Fruit fly (Drosophila melanogaster) whole organism, embryonic: ENCODE results near the gene anchor.

Experiments used
- ATbp ChIP-seq: fragments of 200-800 bp; sonication (Bioruptor generic); optimal IDR thresholded peaks from 2 replicates; lab custom pipeline; 2017; ENCODE audit warnings: missing biosample characterization, mild to moderate bottlenecking, missing genetic modification characterization, missing genetic modification reagents
- Ada2b ChIP-seq: fragments of 200-800 bp; sonication (Bioruptor generic); IDR thresholded peaks from 2 replicates; pipeline ENCODE4 v1.3.6; 2022; ENCODE audit warnings: missing biosample characterization, missing genetic modification characterization
- Bdp1 ChIP-seq: fragments of 200-800 bp; sonication (Bioruptor generic); optimal IDR thresholded peaks from 3 replicates; lab custom pipeline; 2016; ENCODE audit warnings: missing biosample characterization, missing genetic modification characterization
- Blimp-1 ChIP-seq: fragments of 200-800 bp; sonication (Bioruptor generic); optimal IDR thresholded peaks from 3 replicates; lab custom pipeline; 2018; ENCODE audit warnings: missing biosample characterization, missing genetic modification characterization, mild to moderate bottlenecking, moderate library complexity, missing genetic modification reagents
- CG12219 ChIP-seq: fragments of 200-800 bp; sonication (Bioruptor generic); optimal IDR thresholded peaks from 3 replicates; lab custom pipeline; 2018; ENCODE audit warnings: missing biosample characterization, mild to moderate bottlenecking, missing genetic modification characterization
- CG14860 ChIP-seq: fragments of 200-800 bp; sonication (Bioruptor generic); IDR thresholded peaks from 3 replicates; pipeline ENCODE4 v1.3.6; 2022; ENCODE audit warnings: missing biosample characterization, missing genetic modification characterization; ENCODE audit not compliant: partially characterized antibody
- CG15269 ChIP-seq: fragments of 200-800 bp; sonication (Bioruptor generic); optimal IDR thresholded peaks from 2 replicates; lab custom pipeline; 2018; ENCODE audit warnings: missing biosample characterization, mild to moderate bottlenecking, missing genetic modification characterization, moderate library complexity
- CG15514 ChIP-seq: fragments of 200-800 bp; sonication (Bioruptor generic); optimal IDR thresholded peaks from 3 replicates; lab custom pipeline; 2017; ENCODE audit warnings: missing biosample characterization, missing genetic modification characterization, mild to moderate bottlenecking, moderate library complexity, missing genetic modification reagents
- CG16815 ChIP-seq: fragments of 200-800 bp; sonication (Bioruptor generic); optimal IDR thresholded peaks from 3 replicates; lab custom pipeline; 2017; ENCODE audit warnings: missing biosample characterization, mild to moderate bottlenecking, missing genetic modification characterization
- CG17186 ChIP-seq: fragments of 200-800 bp; sonication (Bioruptor generic); optimal IDR thresholded peaks from 3 replicates; lab custom pipeline; 2017; ENCODE audit warnings: missing biosample characterization, missing genetic modification reagents, missing genetic modification characterization
- CG17612 ChIP-seq: fragments of 200-800 bp; sonication (Bioruptor generic); IDR thresholded peaks from 2 replicates; pipeline ENCODE4 v1.3.6; 2022; ENCODE audit warnings: missing biosample characterization, missing genetic modification characterization
- CG32532 ChIP-seq: fragments of 200-800 bp; sonication (Bioruptor generic); IDR thresholded peaks from 2 replicates; pipeline ENCODE4 v1.3.6; 2022; ENCODE audit warnings: missing biosample characterization, missing genetic modification characterization
- CG3281 ChIP-seq: fragments of 200-800 bp; sonication (Bioruptor generic); optimal IDR thresholded peaks from 3 replicates; lab custom pipeline; 2017; ENCODE audit warnings: missing biosample characterization, mild to moderate bottlenecking, missing genetic modification characterization
- CG4617 ChIP-seq: fragments of 200-800 bp; sonication (Bioruptor generic); optimal IDR thresholded peaks from 3 replicates; lab custom pipeline; 2016; ENCODE audit warnings: missing biosample characterization, missing genetic modification characterization, borderline replicate concordance
- CG4854 ChIP-seq: fragments of 200-800 bp; sonication (Bioruptor generic); optimal IDR thresholded peaks from 2 replicates; lab custom pipeline; 2016; ENCODE audit warnings: missing biosample characterization, missing genetic modification characterization, inconsistent platforms
- CG6654 ChIP-seq: fragments of 200-800 bp; sonication (Bioruptor generic); optimal IDR thresholded peaks from 2 replicates; lab custom pipeline; 2017; ENCODE audit warnings: missing biosample characterization, mild to moderate bottlenecking, missing genetic modification characterization
- CG6765 ChIP-seq: fragments of 200-800 bp; sonication (Bioruptor generic); optimal IDR thresholded peaks from 3 replicates; lab custom pipeline; 2017; ENCODE audit warnings: missing biosample characterization, mild to moderate bottlenecking, missing genetic modification characterization
- CG7839 ChIP-seq: fragments of 200-800 bp; sonication (Bioruptor generic); optimal IDR thresholded peaks from 3 replicates; lab custom pipeline; 2018; ENCODE audit warnings: missing biosample characterization, mild to moderate bottlenecking, missing genetic modification characterization, moderate library complexity
- CG9215 ChIP-seq: fragments of 200-800 bp; sonication (Bioruptor generic); IDR thresholded peaks from 2 replicates; pipeline ENCODE4 v1.3.6; 2022; ENCODE audit warnings: missing biosample characterization, missing genetic modification characterization
- Dp ChIP-seq: fragments of 200-800 bp; sonication (Bioruptor generic); optimal IDR thresholded peaks from 2 replicates; lab custom pipeline; 2018; ENCODE audit warnings: missing biosample characterization, mild to moderate bottlenecking, missing genetic modification characterization, moderate library complexity
- E2f1 ChIP-seq: fragments of 200-800 bp; sonication (Bioruptor generic); IDR thresholded peaks from 2 replicates; pipeline ENCODE4 v1.3.6; 2022; ENCODE audit warnings: missing biosample characterization, missing genetic modification characterization
- E2f2 ChIP-seq: fragments of 200-800 bp; sonication (Bioruptor generic); IDR thresholded peaks from 2 replicates; pipeline ENCODE4 v1.3.6; 2022; ENCODE audit warnings: missing biosample characterization, missing genetic modification characterization
- HLH3B ChIP-seq: fragments of 200-800 bp; sonication (Bioruptor generic); IDR thresholded peaks from 2 replicates; pipeline ENCODE4 v1.3.6; 2022; ENCODE audit warnings: missing biosample characterization, missing genetic modification characterization
- Hand ChIP-seq: fragments of 200-800 bp; sonication (Bioruptor generic); optimal IDR thresholded peaks from 2 replicates; lab custom pipeline; 2017; ENCODE audit warnings: mild to moderate bottlenecking, missing biosample characterization, missing genetic modification reagents, missing genetic modification characterization
- Hmr ChIP-seq: fragments of 200-800 bp; sonication (Bioruptor generic); optimal IDR thresholded peaks from 3 replicates; lab custom pipeline; 2017; ENCODE audit warnings: mild to moderate bottlenecking, missing biosample characterization, missing genetic modification reagents, missing genetic modification characterization
- Myb ChIP-seq: fragments of 200-800 bp; sonication (Bioruptor generic); optimal IDR thresholded peaks from 2 replicates; lab custom pipeline; 2016; ENCODE audit warnings: missing biosample characterization, missing genetic modification characterization
- Nf-YC ChIP-seq: fragments of 200-800 bp; optimal IDR thresholded peaks from 3 replicates; lab custom pipeline; 2019; ENCODE audit warnings: missing biosample characterization, mild to moderate bottlenecking, missing genetic modification characterization, moderate library complexity
- NfI ChIP-seq: fragments of 200-800 bp; sonication (Bioruptor generic); optimal IDR thresholded peaks from 3 replicates; lab custom pipeline; 2018; ENCODE audit warnings: missing biosample characterization, mild to moderate bottlenecking, missing genetic modification characterization, moderate library complexity
- Usf ChIP-seq: fragments of 200-800 bp; sonication (Bioruptor generic); optimal IDR thresholded peaks from 2 replicates; lab custom pipeline; 2017; ENCODE audit warnings: missing genotype, missing biosample characterization, missing genetic modification characterization
- abd-A ChIP-seq: fragments of 200-800 bp; sonication (Bioruptor generic); optimal IDR thresholded peaks from 3 replicates; lab custom pipeline; 2019; ENCODE audit warnings: missing biosample characterization, mild to moderate bottlenecking, missing genetic modification characterization, moderate library complexity
- ase ChIP-seq: fragments of 200-800 bp; sonication (Bioruptor generic); IDR thresholded peaks from 3 replicates; pipeline ENCODE4 v1.3.6; 2022; ENCODE audit warnings: missing biosample characterization, missing genetic modification characterization
- ash1 ChIP-seq: fragments of 200-800 bp; sonication (Bioruptor generic); optimal IDR thresholded peaks from 2 replicates; lab custom pipeline; 2018; ENCODE audit warnings: missing biosample characterization, mild to moderate bottlenecking, missing genetic modification characterization
- dmrt99B ChIP-seq: fragments of 200-800 bp; sonication (Bioruptor generic); optimal IDR thresholded peaks from 2 replicates; lab custom pipeline; 2018; ENCODE audit warnings: missing biosample characterization, mild to moderate bottlenecking, missing genetic modification characterization, moderate library complexity
- fd64A ChIP-seq: fragments of 200-800 bp; sonication (Bioruptor generic); optimal IDR thresholded peaks from 3 replicates; lab custom pipeline; 2018; ENCODE audit warnings: missing biosample characterization, mild to moderate bottlenecking, missing genetic modification characterization
- ftz-f1 ChIP-seq: fragments of 200-800 bp; sonication (Bioruptor generic); optimal IDR thresholded peaks from 2 replicates; lab custom pipeline; 2016; ENCODE audit warnings: missing biosample characterization, missing genetic modification characterization
- gcm ChIP-seq: fragments of 200-800 bp; sonication (Bioruptor generic); optimal IDR thresholded peaks from 2 replicates; lab custom pipeline; 2019; ENCODE audit warnings: missing biosample characterization, mild to moderate bottlenecking, missing genetic modification characterization, moderate library complexity
- h ChIP-seq: fragments of >200 bp; optimal IDR thresholded peaks from 2 replicates; lab custom pipeline; 2017
- hkb ChIP-seq, 2 experiments: fragments of 200-800 bp in 1 of 2; fragments of >200 bp in 1 of 2; sonication (Bioruptor generic) in 1 of 2; IDR thresholded peaks in 1 of 2; optimal IDR thresholded peaks in 1 of 2; 2 replicates each; pipeline versions ENCODE4 v1.3.6 to Lab custom; 2017 to 2022; ENCODE audit warnings: missing biosample characterization in 1 of 2, missing genetic modification characterization in 1 of 2
- ind ChIP-seq: fragments of 200-800 bp; sonication (Bioruptor generic); optimal IDR thresholded peaks from 3 replicates; lab custom pipeline; 2016; ENCODE audit warnings: missing biosample characterization, missing genetic modification characterization
- kah ChIP-seq: fragments of 200-800 bp; sonication (Bioruptor generic); optimal IDR thresholded peaks from 2 replicates; lab custom pipeline; 2018; ENCODE audit warnings: missing biosample characterization, mild to moderate bottlenecking, missing genetic modification characterization
- kni ChIP-seq: fragments of 200-800 bp; sonication (Bioruptor generic); optimal IDR thresholded peaks from 3 replicates; lab custom pipeline; 2017; ENCODE audit warnings: mild to moderate bottlenecking, missing biosample characterization, missing genetic modification reagents, missing genetic modification characterization
- nerfin-1 ChIP-seq: fragments of 200-800 bp; sonication (Bioruptor generic); optimal IDR thresholded peaks from 3 replicates; lab custom pipeline; 2019; ENCODE audit warnings: missing biosample characterization, mild to moderate bottlenecking, missing genetic modification characterization, moderate library complexity
- odd ChIP-seq: fragments of 200-800 bp; sonication (Bioruptor generic); optimal IDR thresholded peaks from 2 replicates; lab custom pipeline; 2017; ENCODE audit warnings: missing biosample characterization, mild to moderate bottlenecking, missing genetic modification characterization
- pho ChIP-seq: fragments of 200-800 bp; sonication (Bioruptor generic); optimal IDR thresholded peaks from 2 replicates; lab custom pipeline; 2016; ENCODE audit warnings: missing biosample characterization, missing genetic modification characterization
- sd ChIP-seq: fragments of 200-800 bp; sonication (Bioruptor generic); optimal IDR thresholded peaks from 3 replicates; lab custom pipeline; 2018; ENCODE audit warnings: missing biosample characterization, mild to moderate bottlenecking, missing genetic modification characterization, moderate library complexity
- slou ChIP-seq: fragments of 200-800 bp; sonication (Bioruptor generic); optimal IDR thresholded peaks from 3 replicates; lab custom pipeline; 2016; ENCODE audit warnings: missing biosample characterization, missing genetic modification characterization
- sqz ChIP-seq: fragments of 200-800 bp; sonication (Bioruptor generic); optimal IDR thresholded peaks from 3 replicates; lab custom pipeline; 2018; ENCODE audit warnings: missing biosample characterization, mild to moderate bottlenecking, missing genetic modification characterization
- unpg ChIP-seq: fragments of 200-800 bp; sonication (Bioruptor generic); optimal IDR thresholded peaks from 3 replicates; lab custom pipeline; 2018; ENCODE audit warnings: missing biosample characterization, mild to moderate bottlenecking, missing genetic modification characterization, moderate library complexity
- vvl ChIP-seq: fragments of 200-800 bp; sonication (Bioruptor generic); IDR thresholded peaks from 2 replicates; pipeline ENCODE4 v1.3.6; 2022; ENCODE audit warnings: missing biosample characterization, missing genetic modification characterization

Gene anchor

dm6 chr3L:17655837-17656308, 34.2 kb downstream of the anchor start (continued):
- peak; percentile 70 for TF ChIP-seq CG15514
- no peak for TF ChIP-seq ind (GFP tag; lab: Kevin White, UChicago)
- TF ChIP-seq unpg (GFP tag; lab: Kevin White, UChicago): peak; percentile 7
- peak; percentile 42 for TF ChIP-seq CG32532 (GFP tag; lab: Robert Waterston, UW)
- peak; percentile 26 for TF ChIP-seq NfI (GFP tag; lab: Kevin White, UChicago)
- peak; percentile 44 for TF ChIP-seq CG12219 (GFP tag; lab: Kevin White, UChicago)
- peak; percentile 9; the same call in 1 of the 2 replicates for TF ChIP-seq E2f1 (GFP tag; lab: Robert Waterston, UW)
- no peak for TF ChIP-seq Myb
- TF ChIP-seq CG9215: no peak
- no peak for TF ChIP-seq Bdp1
- no peak for TF ChIP-seq Usf (GFP tag; lab: Kevin White, UChicago)
- TF ChIP-seq CG6765 (GFP tag; lab: Kevin White, UChicago): peak; percentile 74
- TF ChIP-seq E2f2 (GFP tag; lab: Robert Waterston, UW): peak; percentile 54; the same call in 1 of the 2 replicates
- TF ChIP-seq odd (GFP tag; lab: Kevin White, UChicago): peak; percentile 64
- TF ChIP-seq dmrt99B (tag; lab: Kevin White, UChicago): peak; percentile 26
- peak; percentile 18 for TF ChIP-seq ash1 (GFP tag; lab: Kevin White, UChicago)
- TF ChIP-seq ATbp (GFP tag; lab: Kevin White, UChicago): peak; percentile 32
- peak; percentile 59 for TF ChIP-seq Hmr
- TF ChIP-seq pho (GFP tag; lab: Kevin White, UChicago): peak; percentile 32
- TF ChIP-seq gcm (GFP tag; lab: Kevin White, UChicago): no peak
- no peak for TF ChIP-seq kni
- TF ChIP-seq vvl (GFP tag; lab: Robert Waterston, UW): peak; percentile 58; the same call in 1 of the 2 replicates
- peak; percentile 98 for TF ChIP-seq CG6654 (GFP tag; lab: Kevin White, UChicago)
- peak; percentile 35 for TF ChIP-seq sd (tag; lab: Kevin White, UChicago)
- no peak for TF ChIP-seq CG16815 (GFP tag; lab: Kevin White, UChicago)
- TF ChIP-seq HLH3B (GFP tag; lab: Robert Waterston, UW): peak; percentile 9; the same call in 1 of the 2 replicates
- TF ChIP-seq hkb (optimal IDR thresholded peaks at IDR 0.05; lab: Kevin White, UChicago): no peak
- peak; percentile 66; the same call in 1 of the 2 replicates for TF ChIP-seq hkb (GFP tag; IDR thresholded peaks at IDR 0.05; lab: Robert Waterston, UW)
- TF ChIP-seq Blimp-1 (GFP tag; lab: Kevin White, UChicago): peak; percentile 25
- TF ChIP-seq abd-A (tag; lab: Kevin White, UChicago): peak; percentile 28
- no peak for TF ChIP-seq CG17186 (GFP tag; lab: Kevin White, UChicago)
- TF ChIP-seq nerfin-1 (tag; lab: Kevin White, UChicago): peak; percentile 23
- peak; percentile 6 for TF ChIP-seq CG7839 (tag; lab: Kevin White, UChicago)
- TF ChIP-seq fd64A (GFP tag; lab: Kevin White, UChicago): peak; percentile 76
- no peak for TF ChIP-seq CG4617 (GFP tag; lab: Kevin White, UChicago)
- peak; percentile 37 for TF ChIP-seq Hand
- TF ChIP-seq sqz (GFP tag; lab: Kevin White, UChicago): no peak
- peak; percentile 55 for TF ChIP-seq Dp (GFP tag; lab: Kevin White, UChicago)
- TF ChIP-seq Ada2b (GFP tag; lab: Robert Waterston, UW): no peak
- TF ChIP-seq Nf-YC (tag; lab: Kevin White, UChicago): no peak
- peak; percentile 73 for TF ChIP-seq CG3281 (GFP tag; lab: Kevin White, UChicago)
- no peak for TF ChIP-seq slou (GFP tag; lab: Kevin White, UChicago)
- TF ChIP-seq ase: 0 out of 3 replicates have a peak, but pooled peaks have one; percentile 15
- no peak for TF ChIP-seq CG4854 (GFP tag; lab: Kevin White, UChicago)
- TF ChIP-seq kah (GFP tag; lab: Kevin White, UChicago): peak; percentile 23
- no peak for TF ChIP-seq h (lab: Kevin White, UChicago)
- no peak for TF ChIP-seq ftz-f1 (GFP tag; lab: Kevin White, UChicago)
- peak; percentile 48; the same call in 2 of the 3 replicates for TF ChIP-seq CG14860 (GFP tag; lab: Robert Waterston, UW)
- peak; percentile 24 for TF ChIP-seq CG15269 (tag; lab: Kevin White, UChicago)
- peak; percentile 37; the same call in 1 of the 2 replicates for TF ChIP-seq CG17612 (GFP tag; lab: Robert Waterston, UW)
